3 worm cellular contexts compared by ENCODE assay signal in the genomic region with DNA sequence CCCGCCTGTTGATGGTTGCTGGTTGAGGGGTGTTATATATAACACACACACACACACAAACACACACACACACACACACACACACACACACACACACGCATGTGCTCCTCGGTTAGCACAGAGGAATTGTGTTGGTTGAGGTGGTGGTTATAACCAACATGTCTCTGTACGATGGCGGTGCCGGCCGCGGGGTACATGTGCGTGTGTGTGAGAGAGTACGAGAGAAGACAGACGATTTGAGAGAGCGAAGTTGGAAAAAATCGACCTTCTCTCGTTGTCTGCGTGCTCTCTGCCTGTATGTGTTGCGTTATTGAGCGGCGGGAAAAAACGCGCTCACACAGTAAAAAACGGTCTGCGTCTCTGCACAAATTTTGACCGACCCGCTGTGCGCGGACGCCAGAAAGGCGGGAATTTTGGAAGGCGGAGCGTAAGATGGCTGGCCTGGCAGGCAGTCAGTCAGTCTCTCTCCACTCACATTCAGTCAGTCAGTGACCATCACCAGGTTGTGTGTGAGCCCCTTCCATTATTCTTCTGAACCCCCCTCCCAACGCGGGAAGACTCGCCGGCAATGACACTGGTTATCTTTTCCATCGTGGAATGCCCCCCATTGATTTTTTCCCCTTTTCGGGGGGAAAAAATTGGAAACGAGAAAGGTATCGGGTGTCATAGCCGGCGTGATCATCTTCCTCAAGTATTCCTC.
TF ChIP-seq lines count a peak whose summit lies in the region.

No protein-coding gene starts in this region.

TF ChIP-seq in whole organism, L1 larva, 84 proteins besides CTCF, POLR2A, EP300 and RAD21 (continued from another document and continues in another):
- no peak for TF ChIP-seq sptf-1 (tag; optimal IDR thresholded peaks at IDR 0.05; lab: Kevin White, UChicago)
- TF ChIP-seq pqm-1 (tag; optimal IDR thresholded peaks at IDR 0.05; lab: Kevin White, UChicago): no peak
- no peak for TF ChIP-seq vab-15 (tag; optimal IDR thresholded peaks at IDR 0.05; lab: Kevin White, UChicago)
- peak; percentile 76 for TF ChIP-seq swsn-7 (tag; optimal IDR thresholded peaks at IDR 0.05; lab: Kevin White, UChicago)
- TF ChIP-seq lin-13 (GFP tag; optimal IDR thresholded peaks at IDR 0.05; lab: Kevin White, UChicago): peak; percentile 70
- TF ChIP-seq aly-2 (tag; optimal IDR thresholded peaks at IDR 0.05; lab: Kevin White, UChicago): peak; percentile 47
- peak; percentile 76 for TF ChIP-seq ama-1 (optimal IDR thresholded peaks at IDR 0.05; lab: Kevin White, UChicago)
- peak; percentile 84 for TF ChIP-seq nhr-20 (tag; optimal IDR thresholded peaks at IDR 0.05; lab: Kevin White, UChicago)
- peak in 2 of 6 experiments; percentile 61 to 73 for TF ChIP-seq elt-3 (tag; optimal IDR thresholded peaks at IDR 0.05; lab: Kevin White, UChicago)
- no peak for TF ChIP-seq ceh-8 (GFP tag; optimal IDR thresholded peaks at IDR 0.05; lab: Kevin White, UChicago)
- peak in 1 of 2 experiments; percentile 95 for TF ChIP-seq mdl-1 (tag; optimal IDR thresholded peaks at IDR 0.05; lab: Kevin White, UChicago)
- peak; percentile 72 to 88 for TF ChIP-seq lin-35 (GFP tag; optimal IDR thresholded peaks at IDR 0.05; lab: Kevin White, UChicago)
- TF ChIP-seq efl-3 (GFP tag; optimal IDR thresholded peaks at IDR 0.05; lab: Kevin White, UChicago): no peak
- peak; percentile 93 for TF ChIP-seq nhr-71 (tag; optimal IDR thresholded peaks at IDR 0.05; lab: Kevin White, UChicago)
- no peak for TF ChIP-seq isw-1 (GFP tag; IDR thresholded peaks at IDR 0.05; lab: Robert Waterston, UW)
- peak; percentile 65 for TF ChIP-seq blmp-1 (tag; optimal IDR thresholded peaks at IDR 0.05; lab: Kevin White, UChicago)
- peak; percentile 4 for TF ChIP-seq pax-3 (tag; optimal IDR thresholded peaks at IDR 0.05; lab: Kevin White, UChicago)
- TF ChIP-seq nhr-77 (tag; optimal IDR thresholded peaks at IDR 0.05; lab: Kevin White, UChicago): peak; percentile 84
- peak; percentile 69 for TF ChIP-seq hpl-2 (GFP tag; optimal IDR thresholded peaks at IDR 0.05; lab: Kevin White, UChicago)
- TF ChIP-seq fkh-8 (tag; optimal IDR thresholded peaks at IDR 0.05; lab: Kevin White, UChicago): no peak
- TF ChIP-seq ceh-90 (tag; optimal IDR thresholded peaks at IDR 0.05; lab: Kevin White, UChicago): no peak
- no peak for TF ChIP-seq tlp-1 (tag; optimal IDR thresholded peaks at IDR 0.05; lab: Kevin White, UChicago)
- TF ChIP-seq unc-130 (tag; optimal IDR thresholded peaks at IDR 0.05; lab: Kevin White, UChicago): peak; percentile 29
- no peak for TF ChIP-seq hlh-4 (tag; optimal IDR thresholded peaks at IDR 0.05; lab: Kevin White, UChicago)
- no peak for TF ChIP-seq nhr-28 (tag; optimal IDR thresholded peaks at IDR 0.05; lab: Kevin White, UChicago)
- no peak for TF ChIP-seq fkh-4 (tag; optimal IDR thresholded peaks at IDR 0.05; lab: Kevin White, UChicago; ENCODE audit: borderline replicate concordance)
- TF ChIP-seq nhr-76 (tag; optimal IDR thresholded peaks at IDR 0.05; lab: Kevin White, UChicago): no peak
- peak; percentile 77 for TF ChIP-seq C16A3.4 (tag; optimal IDR thresholded peaks at IDR 0.05; lab: Kevin White, UChicago)
- TF ChIP-seq nhr-85 (tag; lab: Kevin White, UChicago): peak; percentile 93
- no peak for TF ChIP-seq alr-1 (tag; optimal IDR thresholded peaks at IDR 0.05; lab: Kevin White, UChicago; ENCODE audit: borderline replicate concordance)
- no peak for TF ChIP-seq grh-1 (GFP tag; IDR thresholded peaks at IDR 0.05; lab: Robert Waterston, UW)
- peak in 1 of 2 experiments; percentile 52 for TF ChIP-seq ztf-11 (tag; optimal IDR thresholded peaks at IDR 0.05; lab: Kevin White, UChicago)
- TF ChIP-seq fkh-10 (GFP tag; optimal IDR thresholded peaks at IDR 0.05; lab: Kevin White, UChicago): no peak
- TF ChIP-seq lir-3 (tag; optimal IDR thresholded peaks at IDR 0.05; lab: Kevin White, UChicago; ENCODE audit: poor library complexity): no peak
- TF ChIP-seq unc-86 (tag; optimal IDR thresholded peaks at IDR 0.05; lab: Kevin White, UChicago): no peak
- peak in 1 of 2 experiments; percentile 40 for TF ChIP-seq egl-27 (tag; optimal IDR thresholded peaks at IDR 0.05; lab: Kevin White, UChicago)
- peak; percentile 21 for TF ChIP-seq pag-3 (tag; optimal IDR thresholded peaks at IDR 0.05; lab: Kevin White, UChicago; ENCODE audit: borderline replicate concordance, insufficient read depth)
- peak; percentile 43 for TF ChIP-seq ztf-4 (tag; optimal IDR thresholded peaks at IDR 0.05; lab: Kevin White, UChicago)
- peak; percentile 24 for TF ChIP-seq skn-1 (tag; optimal IDR thresholded peaks at IDR 0.05; lab: Kevin White, UChicago)
- TF ChIP-seq nhr-90 (tag; optimal IDR thresholded peaks at IDR 0.05; lab: Kevin White, UChicago; ENCODE audit: poor library complexity): peak; percentile 61
- TF ChIP-seq nhr-12 (tag; optimal IDR thresholded peaks at IDR 0.05; lab: Kevin White, UChicago): no peak

TF ChIP-seq in whole organism, L3 larva, 47 proteins besides CTCF, POLR2A, EP300 and RAD21 (continued from another document):
- TF ChIP-seq ceh-16 (tag; optimal IDR thresholded peaks at IDR 0.05; lab: Kevin White, UChicago): no peak
- TF ChIP-seq ceh-82 (tag; optimal IDR thresholded peaks at IDR 0.05; lab: Kevin White, UChicago): no peak
- no peak for TF ChIP-seq egl-27 (tag; optimal IDR thresholded peaks at IDR 0.05; lab: Kevin White, UChicago)
- no peak for TF ChIP-seq nhr-43 (tag; optimal IDR thresholded peaks at IDR 0.05; lab: Kevin White, UChicago; ENCODE audit: poor library complexity, severe bottlenecking)
- TF ChIP-seq snpc-4 (tag; optimal IDR thresholded peaks at IDR 0.05; lab: Kevin White, UChicago): peak; percentile 15
- no peak for TF ChIP-seq nhr-11 (tag; optimal IDR thresholded peaks at IDR 0.05; lab: Kevin White, UChicago)
- peak; percentile 40 for TF ChIP-seq hmg-11 (tag; optimal IDR thresholded peaks at IDR 0.05; lab: Kevin White, UChicago)
- TF ChIP-seq nhr-76 (tag; optimal IDR thresholded peaks at IDR 0.05; lab: Kevin White, UChicago): no peak
- TF ChIP-seq unc-62 (GFP tag; optimal IDR thresholded peaks at IDR 0.05; lab: Kevin White, UChicago): no peak
- TF ChIP-seq eor-1 (tag; optimal IDR thresholded peaks at IDR 0.05; lab: Kevin White, UChicago): no peak
- TF ChIP-seq lsy-12 (tag; optimal IDR thresholded peaks at IDR 0.05; lab: Kevin White, UChicago): peak; percentile 39
- no peak for TF ChIP-seq tbx-2 (tag; optimal IDR thresholded peaks at IDR 0.05; lab: Kevin White, UChicago)
- TF ChIP-seq R02D3.7 (tag; optimal IDR thresholded peaks at IDR 0.05; lab: Kevin White, UChicago): no peak
- TF ChIP-seq elt-3 (tag; optimal IDR thresholded peaks at IDR 0.05; lab: Kevin White, UChicago): no peak
- no peak for TF ChIP-seq nhr-237 (tag; optimal IDR thresholded peaks at IDR 0.05; lab: Kevin White, UChicago)
- TF ChIP-seq lin-39 (tag; optimal IDR thresholded peaks at IDR 0.05; lab: Kevin White, UChicago): no peak
- TF ChIP-seq ceh-9 (tag; optimal IDR thresholded peaks at IDR 0.05; lab: Kevin White, UChicago): no peak
- TF ChIP-seq daf-12 (tag; optimal IDR thresholded peaks at IDR 0.05; lab: Kevin White, UChicago): no peak
- no peak for TF ChIP-seq mml-1 (tag; optimal IDR thresholded peaks at IDR 0.05; lab: Kevin White, UChicago)
- TF ChIP-seq unc-39 (tag; optimal IDR thresholded peaks at IDR 0.05; lab: Kevin White, UChicago): no peak
- no peak for TF ChIP-seq fkh-2 (tag; optimal IDR thresholded peaks at IDR 0.05; lab: Kevin White, UChicago)
- TF ChIP-seq nhr-25 (tag; optimal IDR thresholded peaks at IDR 0.05; lab: Kevin White, UChicago): peak; percentile 87
- peak; percentile 48 for TF ChIP-seq mdl-1 (tag; optimal IDR thresholded peaks at IDR 0.05; lab: Kevin White, UChicago)
- no peak for TF ChIP-seq zag-1 (tag; optimal IDR thresholded peaks at IDR 0.05; lab: Kevin White, UChicago)
- TF ChIP-seq aly-2 (tag; optimal IDR thresholded peaks at IDR 0.05; lab: Kevin White, UChicago): no peak
- peak; percentile 87 for TF ChIP-seq elt-2 (tag; optimal IDR thresholded peaks at IDR 0.05; lab: Kevin White, UChicago)
- TF ChIP-seq lin-15B (tag; optimal IDR thresholded peaks at IDR 0.05; lab: Kevin White, UChicago): peak; percentile 52
- TF ChIP-seq nhr-12 (tag; optimal IDR thresholded peaks at IDR 0.05; lab: Kevin White, UChicago): no peak
- peak; percentile 28 for TF ChIP-seq pqm-1 (tag; optimal IDR thresholded peaks at IDR 0.05; lab: Kevin White, UChicago)

TF ChIP-seq in whole organism, young adult, 124 proteins besides CTCF, POLR2A, EP300 and RAD21 (continued from another document and continues in another):
- TF ChIP-seq Y67H2A.10 (GFP tag; conservative IDR thresholded peaks at IDR 0.05; lab: Robert Waterston, UW): peak; percentile 66; the same call in 1 of the 2 replicates
- TF ChIP-seq unc-62 (GFP tag; optimal IDR thresholded peaks at IDR 0.05; lab: Kevin White, UChicago): no peak
- no peak for TF ChIP-seq Y53G8AR.9 (GFP tag; conservative IDR thresholded peaks at IDR 0.05; lab: Robert Waterston, UW)
- no peak for TF ChIP-seq sptf-2 (GFP tag; optimal IDR thresholded peaks at IDR 0.05; lab: Kevin White, UChicago)
- TF ChIP-seq B0035.1 (tag; optimal IDR thresholded peaks at IDR 0.05; lab: Kevin White, UChicago): no peak
- TF ChIP-seq T07F8.4 (tag; optimal IDR thresholded peaks at IDR 0.05; lab: Kevin White, UChicago): no peak
- peak; percentile 58; the same call in 1 of the 2 replicates for TF ChIP-seq pbrm-1 (GFP tag; IDR thresholded peaks at IDR 0.05; lab: Robert Waterston, UW)
- TF ChIP-seq athp-1 (tag; optimal IDR thresholded peaks at IDR 0.05; lab: Kevin White, UChicago): no peak
- peak; percentile 91 for TF ChIP-seq B0336.3 (GFP tag; IDR thresholded peaks at IDR 0.05; lab: Robert Waterston, UW)
- TF ChIP-seq zim-3 (tag; optimal IDR thresholded peaks at IDR 0.05; lab: Kevin White, UChicago): no peak
- TF ChIP-seq let-526 (GFP tag; IDR thresholded peaks at IDR 0.05; lab: Robert Waterston, UW): no peak
- TF ChIP-seq pha-4 (tag; optimal IDR thresholded peaks at IDR 0.05; lab: Kevin White, UChicago): no peak
- no peak for TF ChIP-seq F55B11.4 (tag; optimal IDR thresholded peaks at IDR 0.05; lab: Kevin White, UChicago; ENCODE audit: borderline replicate concordance, insufficient read depth)
- TF ChIP-seq F23B12.7 (tag; optimal IDR thresholded peaks at IDR 0.05; lab: Kevin White, UChicago; ENCODE audit: insufficient read depth): peak; percentile 35
- TF ChIP-seq F52B5.7 (tag; optimal IDR thresholded peaks at IDR 0.05; lab: Kevin White, UChicago): no peak
- peak; percentile 73 for TF ChIP-seq lin-26 (GFP tag; IDR thresholded peaks at IDR 0.05; lab: Robert Waterston, UW)
- peak; percentile 18 for TF ChIP-seq F22D6.2 (tag; optimal IDR thresholded peaks at IDR 0.05; lab: Kevin White, UChicago)
- TF ChIP-seq nhr-27 (tag; optimal IDR thresholded peaks at IDR 0.05; lab: Kevin White, UChicago): no peak
- TF ChIP-seq ceh-91 (GFP tag; IDR thresholded peaks at IDR 0.05; lab: Robert Waterston, UW): peak; percentile 20; the same call in 1 of the 2 replicates
- peak; percentile 95 for TF ChIP-seq ama-1 (optimal IDR thresholded peaks at IDR 0.05; lab: Kevin White, UChicago)
- no peak for TF ChIP-seq ama-1 (GFP tag; optimal IDR thresholded peaks at IDR 0.05; lab: Kevin White, UChicago)
- TF ChIP-seq zfh-2 (GFP tag; conservative IDR thresholded peaks at IDR 0.05; lab: Robert Waterston, UW): peak; percentile 96
- TF ChIP-seq ceh-27 (GFP tag; optimal IDR thresholded peaks at IDR 0.05; lab: Kevin White, UChicago): peak; percentile 74
- TF ChIP-seq ceh-40 (GFP tag; IDR thresholded peaks at IDR 0.05; lab: Robert Waterston, UW): no peak
- TF ChIP-seq C17E4.6 (GFP tag; IDR thresholded peaks at IDR 0.05; lab: Robert Waterston, UW): no peak
- TF ChIP-seq gei-17 (GFP tag; optimal IDR thresholded peaks at IDR 0.05; lab: Kevin White, UChicago): peak; percentile 27
- TF ChIP-seq K12H6.12 (tag; optimal IDR thresholded peaks at IDR 0.05; lab: Kevin White, UChicago): peak; percentile 90
- no peak for TF ChIP-seq rpc-1 (optimal IDR thresholded peaks at IDR 0.05; lab: Kevin White, UChicago)
- TF ChIP-seq rpc-1 (tag; optimal IDR thresholded peaks at IDR 0.05; lab: Kevin White, UChicago): no peak
- no peak for TF ChIP-seq ceh-79 (tag; optimal IDR thresholded peaks at IDR 0.05; lab: Kevin White, UChicago)
- peak; percentile 63 for TF ChIP-seq egrh-3 (GFP tag; IDR thresholded peaks at IDR 0.05; lab: Robert Waterston, UW)
- TF ChIP-seq B0019.2 (GFP tag; conservative IDR thresholded peaks at IDR 0.05; lab: Robert Waterston, UW): no peak; the same call in 1 of the 2 replicates
- 0 out of 2 replicates have a peak, but pooled peaks have one; percentile 31 for TF ChIP-seq Y95B8A.8 (GFP tag; IDR thresholded peaks at IDR 0.05; lab: Robert Waterston, UW)
- TF ChIP-seq ztf-22 (GFP tag; optimal IDR thresholded peaks at IDR 0.05; lab: Kevin White, UChicago): peak; percentile 63
- TF ChIP-seq attf-6 (GFP tag; IDR thresholded peaks at IDR 0.05; lab: Robert Waterston, UW): no peak
- TF ChIP-seq tlf-1 (GFP tag; optimal IDR thresholded peaks at IDR 0.05; lab: Kevin White, UChicago): peak; percentile 36
- peak; percentile 54 for TF ChIP-seq ztf-18 (tag; optimal IDR thresholded peaks at IDR 0.05; lab: Kevin White, UChicago)
- no peak for TF ChIP-seq egl-18 (GFP tag; IDR thresholded peaks at IDR 0.05; lab: Robert Waterston, UW)
- peak; percentile 23 for TF ChIP-seq unc-130 (GFP tag; optimal IDR thresholded peaks at IDR 0.05; lab: Kevin White, UChicago)
- TF ChIP-seq nhr-90 (tag; optimal IDR thresholded peaks at IDR 0.05; lab: Kevin White, UChicago): peak; percentile 79
- no peak for TF ChIP-seq ztf-25 (GFP tag; IDR thresholded peaks at IDR 0.05; lab: Robert Waterston, UW)
- TF ChIP-seq let-607 (tag; optimal IDR thresholded peaks at IDR 0.05; lab: Kevin White, UChicago): peak; percentile 66 to 68
- TF ChIP-seq chd-7 (tag; optimal IDR thresholded peaks at IDR 0.05; lab: Kevin White, UChicago): peak; percentile 47
- no peak for TF ChIP-seq hmg-20 (GFP tag; IDR thresholded peaks at IDR 0.05; lab: Robert Waterston, UW)
- no peak for TF ChIP-seq bed-1 (GFP tag; IDR thresholded peaks at IDR 0.05; lab: Robert Waterston, UW)
- no peak for TF ChIP-seq hlh-26 (GFP tag; conservative IDR thresholded peaks at IDR 0.05; lab: Robert Waterston, UW)
- peak; percentile 88 for TF ChIP-seq nhr-80 (tag; optimal IDR thresholded peaks at IDR 0.05; lab: Kevin White, UChicago)
- TF ChIP-seq ceh-58 (GFP tag; IDR thresholded peaks at IDR 0.05; lab: Robert Waterston, UW): no peak
- peak; percentile 96 for TF ChIP-seq attf-5 (GFP tag; optimal IDR thresholded peaks at IDR 0.05; lab: Kevin White, UChicago)
- TF ChIP-seq C06A6.2 (GFP tag; conservative IDR thresholded peaks at IDR 0.05; lab: Robert Waterston, UW): peak; percentile 36
- no peak for TF ChIP-seq Y53F4B.3 (GFP tag; IDR thresholded peaks at IDR 0.05; lab: Robert Waterston, UW)
- no peak for TF ChIP-seq ceh-100 (GFP tag; IDR thresholded peaks at IDR 0.05; lab: Robert Waterston, UW)
- TF ChIP-seq mcd-1 (GFP tag; IDR thresholded peaks at IDR 0.05; lab: Robert Waterston, UW): peak; percentile 61
- TF ChIP-seq tbp1 (GFP tag; optimal IDR thresholded peaks at IDR 0.05; lab: Kevin White, UChicago): peak; percentile 67
- TF ChIP-seq nfyb-1 (GFP tag; IDR thresholded peaks at IDR 0.05; lab: Robert Waterston, UW): peak; percentile 60; the same call in 1 of the 2 replicates
- TF ChIP-seq F10E7.11 (tag; optimal IDR thresholded peaks at IDR 0.05; lab: Kevin White, UChicago): no peak
- TF ChIP-seq ccch-3 (GFP tag; optimal IDR thresholded peaks at IDR 0.05; lab: Kevin White, UChicago): no peak
- TF ChIP-seq sdz-38 (tag; optimal IDR thresholded peaks at IDR 0.05; lab: Kevin White, UChicago): no peak
- no peak for TF ChIP-seq Y79H2A.3 (GFP tag; conservative IDR thresholded peaks at IDR 0.05; lab: Robert Waterston, UW)
- peak; percentile 58 for TF ChIP-seq dpl-1 (GFP tag; optimal IDR thresholded peaks at IDR 0.05; lab: Kevin White, UChicago)
- peak; percentile 19 for TF ChIP-seq ztf-26 (tag; optimal IDR thresholded peaks at IDR 0.05; lab: Kevin White, UChicago)
- TF ChIP-seq nfya-1 (tag; optimal IDR thresholded peaks at IDR 0.05; lab: Kevin White, UChicago; ENCODE audit: borderline replicate concordance, insufficient read depth): no peak
- no peak for TF ChIP-seq snpc-1.3 (tag; optimal IDR thresholded peaks at IDR 0.05; lab: Kevin White, UChicago; ENCODE audit: insufficient read depth)
- peak; percentile 52 for TF ChIP-seq xnd-1 (tag; optimal IDR thresholded peaks at IDR 0.05; lab: Kevin White, UChicago)
